Fruit fly (Drosophila melanogaster) ovary, adult (tissue): ENCODE measurements around the gene CG4080.

Experiments used
- CG17801 ChIP-seq: fragments of 200-800 bp; optimal IDR thresholded peaks from 2 replicates; lab custom pipeline; 2019; ENCODE audit warnings: missing biosample characterization, mild to moderate bottlenecking, missing genetic modification characterization, moderate library complexity; ENCODE audit not compliant: partially characterized antibody

Gene CG4080

DNA sequence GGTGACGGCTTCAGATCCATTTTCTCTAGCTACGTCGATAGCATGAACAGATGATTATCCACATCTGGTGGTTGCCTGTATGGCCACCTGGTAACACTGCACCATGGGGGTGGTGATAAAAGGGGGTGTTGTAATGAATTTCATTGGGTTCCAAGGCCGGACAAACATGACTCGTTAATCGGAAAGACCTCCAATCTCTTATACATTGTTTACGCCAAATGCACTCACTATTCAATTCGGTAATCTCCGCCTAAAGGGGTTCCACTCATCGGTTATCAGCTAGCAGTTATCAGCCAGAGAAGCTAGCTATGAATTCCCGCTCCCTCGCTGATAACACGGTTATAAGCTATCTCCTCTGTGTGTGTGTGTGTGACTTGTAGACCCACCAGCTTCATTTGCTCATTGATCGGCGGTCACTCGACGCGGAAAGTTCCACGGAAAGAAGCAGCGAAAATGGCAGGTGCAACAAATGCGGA, 38.8 kb downstream of the CG4080 start, which contains the start of gene Pdxk:
Gene Pdxk (plus strand): TSS at position 100 of the 476 bp plus-strand sequence.
- peak; percentile 47 for TF ChIP-seq CG17801

DNA sequence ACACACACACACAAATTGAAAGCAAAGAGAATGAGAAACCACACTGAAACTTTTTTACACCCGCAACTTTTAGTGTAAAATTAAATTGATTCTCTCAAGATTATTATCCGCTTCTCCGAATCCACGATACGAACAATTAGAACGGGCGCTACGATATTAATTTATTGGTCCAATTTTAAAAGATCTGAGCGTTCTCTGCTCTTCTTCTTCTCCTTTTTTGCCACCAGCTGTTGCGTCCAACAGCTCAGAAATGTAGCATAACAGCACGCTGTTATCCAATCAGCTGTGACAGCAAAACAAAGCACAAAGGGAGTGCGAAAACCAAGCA, 40.4 kb downstream of the CG4080 start, which contains the start of the genes UGP and Svip:
Gene UGP (minus strand): TSS at position 223 of the 328 bp plus-strand sequence.
Gene Svip (plus strand): TSS at position 287 of the 328 bp plus-strand sequence.
- TF ChIP-seq CG17801: no peak

DNA sequence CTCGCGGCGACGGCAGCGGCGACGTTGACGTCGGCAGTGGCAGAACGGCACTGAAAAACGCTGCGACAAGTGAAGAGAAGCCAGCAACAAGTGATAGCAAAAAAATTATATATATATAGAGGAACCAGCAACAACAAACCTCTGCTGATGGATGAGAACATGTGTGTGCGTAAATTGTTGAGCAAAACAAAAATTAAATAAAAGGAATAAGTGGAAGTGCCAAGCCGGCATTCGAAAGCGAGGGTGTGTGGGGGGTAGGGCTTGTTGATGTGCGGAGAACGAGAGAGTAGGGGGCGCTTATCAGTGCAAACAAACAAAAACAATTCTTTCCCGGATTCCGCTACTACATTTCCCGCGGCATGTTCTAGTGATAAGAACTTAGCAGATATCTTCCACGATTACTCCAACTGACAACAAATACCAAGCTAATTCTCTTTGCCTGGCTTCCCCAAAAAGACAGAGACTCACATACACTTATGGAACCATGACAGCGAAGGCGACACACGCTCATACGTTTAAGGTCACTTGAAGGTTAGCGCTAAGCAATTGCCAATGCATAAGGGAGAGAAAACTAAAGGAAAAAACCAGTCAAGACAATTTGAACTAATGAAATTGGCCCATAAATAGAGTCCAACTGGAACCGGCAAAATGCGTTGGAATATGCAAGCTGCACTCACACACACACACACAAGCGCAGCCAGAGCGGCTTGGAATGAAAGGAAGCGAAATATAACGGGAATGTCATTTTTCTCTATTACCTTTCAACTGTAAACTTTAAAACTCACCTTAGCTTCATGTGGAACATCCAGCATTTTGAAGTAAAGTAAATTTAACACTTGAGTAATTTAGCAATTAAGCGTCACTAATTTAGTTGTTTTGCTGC, 41.0 kb downstream of the CG4080 start:
- TF ChIP-seq CG17801: no peak

DNA sequence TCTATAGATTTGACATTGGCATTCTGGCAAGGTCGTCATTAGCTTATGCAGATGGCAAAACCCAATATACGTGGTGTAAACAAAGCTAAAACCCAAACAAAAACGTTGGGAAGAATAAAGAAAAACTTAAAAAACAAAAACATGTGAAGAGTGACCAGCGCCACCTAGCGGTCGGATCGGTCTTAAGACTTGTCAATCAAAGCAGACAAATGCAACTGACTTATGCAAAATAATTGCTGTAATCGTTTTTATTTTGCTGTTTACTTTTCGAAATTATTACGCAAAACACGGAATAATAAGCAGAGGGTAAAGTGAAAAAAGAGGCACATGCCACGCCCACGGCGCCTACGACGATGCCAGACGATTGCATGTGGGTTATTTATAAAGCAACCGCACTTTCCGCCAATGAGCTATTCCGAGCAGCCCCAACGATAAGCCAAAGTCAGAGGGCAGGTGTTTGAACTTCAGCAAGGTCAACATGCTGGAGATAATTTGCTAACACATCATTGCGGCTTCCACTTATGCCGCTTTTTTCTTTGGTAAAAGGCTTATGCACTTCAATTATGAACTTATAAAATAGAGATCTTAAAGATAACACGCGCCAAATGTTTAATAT, 42.8 kb downstream of the CG4080 start:
- TF ChIP-seq CG17801: no peak

DNA sequence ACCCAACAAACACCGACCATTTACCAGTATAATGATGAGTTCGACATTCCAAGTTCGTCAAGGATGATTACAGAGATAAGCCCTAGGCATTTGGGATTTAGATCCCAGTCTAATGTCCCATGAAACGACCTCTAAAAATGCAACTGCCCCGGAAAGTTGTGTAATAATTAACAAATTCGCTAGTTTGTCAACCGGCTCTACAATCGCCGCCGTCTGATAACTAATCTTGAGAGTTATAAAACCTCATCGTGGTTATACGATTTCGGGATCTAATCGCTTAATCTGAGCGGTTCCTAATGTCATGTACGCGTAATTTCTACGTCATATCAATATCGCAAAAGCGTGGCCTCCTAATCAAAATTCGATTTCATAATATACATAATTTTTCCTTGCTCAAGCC, 43.5 kb downstream of the CG4080 start:
- peak; percentile 8 for TF ChIP-seq CG17801

DNA sequence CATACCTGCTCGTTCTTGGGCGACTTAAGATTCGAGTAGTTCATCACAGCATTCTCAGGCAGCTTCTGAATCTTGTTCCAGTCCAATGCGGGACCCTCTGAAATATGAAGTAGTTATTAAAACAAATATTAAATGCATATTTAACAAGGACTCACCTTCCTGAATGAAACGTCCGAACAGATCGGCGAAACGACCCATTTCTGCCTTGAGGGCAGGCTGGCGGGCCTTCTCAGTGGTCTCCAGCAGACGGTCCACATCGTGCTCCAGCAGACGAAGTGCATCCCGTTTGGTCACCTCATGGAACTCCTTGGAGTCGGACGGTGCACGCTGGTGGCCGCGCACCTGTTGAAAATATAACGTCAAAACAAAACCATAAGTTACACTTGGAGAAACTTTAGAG, 45.3 kb downstream of the CG4080 start, which contains the start of gene CG32040:
Gene CG32040 (plus strand): TSS at position 301 of the 400 bp plus-strand sequence.
- no peak for TF ChIP-seq CG17801

DNA sequence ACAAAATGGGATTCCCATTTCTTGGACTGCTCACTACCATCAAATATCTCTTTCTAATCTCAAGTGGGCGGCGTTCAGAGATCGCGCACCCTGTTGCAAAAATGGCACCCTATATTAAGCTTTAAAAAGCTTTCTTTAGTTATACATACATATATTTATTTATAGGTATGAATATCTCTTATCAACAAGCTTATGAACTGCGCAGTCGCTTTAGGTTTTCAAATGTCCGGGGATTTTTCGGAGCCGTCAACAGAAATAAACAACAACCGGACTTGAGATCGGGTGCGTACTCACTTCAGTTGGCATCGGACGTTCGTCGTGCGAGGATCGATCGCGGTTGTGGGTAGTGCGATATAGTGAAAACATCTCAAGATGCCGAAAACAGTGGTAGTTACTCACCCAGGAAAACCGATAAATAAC, 49.7 kb downstream of the CG4080 start, which contains the start of gene PGRP-LF:
Gene PGRP-LF (plus strand): TSS at position 296 of the 420 bp plus-strand sequence.
- no peak for TF ChIP-seq CG17801

DNA sequence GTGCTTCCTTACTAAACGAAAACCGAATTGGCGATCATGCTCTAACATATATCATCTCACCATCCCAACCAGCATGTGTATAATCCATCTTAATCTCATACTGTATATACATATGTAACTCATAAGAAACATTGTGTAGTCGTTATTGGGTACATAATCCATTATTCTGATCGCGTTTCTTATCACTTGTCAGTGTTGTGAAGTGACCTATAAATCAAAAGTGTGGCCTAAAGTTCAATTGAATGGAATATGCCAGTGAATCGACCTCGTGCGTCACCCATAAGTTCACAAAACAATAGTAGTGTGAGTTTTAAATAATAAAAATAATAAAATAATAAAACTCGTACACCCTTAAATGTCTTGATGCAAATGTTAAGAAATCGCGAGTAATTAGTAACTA, 53.9 kb downstream of the CG4080 start:
- TF ChIP-seq CG17801: no peak

DNA sequence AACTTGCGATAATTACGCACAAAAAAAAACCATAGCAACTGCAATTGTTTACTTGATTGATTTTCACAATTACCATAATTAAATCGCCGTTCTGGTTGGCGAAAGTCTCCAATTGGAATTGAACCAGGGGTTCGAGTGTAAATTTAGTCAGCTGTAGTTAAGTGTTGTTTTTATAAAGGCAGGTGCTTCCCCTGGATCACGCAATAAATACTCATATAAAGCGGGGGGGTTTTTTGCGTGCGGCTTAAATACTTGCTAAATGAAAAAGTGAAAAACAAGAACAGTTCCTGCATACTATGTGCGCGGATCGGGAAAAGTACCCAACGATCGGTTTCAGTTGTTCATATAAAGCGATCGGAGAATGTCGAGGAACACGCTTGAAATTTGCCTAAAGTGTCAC, 55.1 kb downstream of the CG4080 start:
- TF ChIP-seq CG17801: no peak

DNA sequence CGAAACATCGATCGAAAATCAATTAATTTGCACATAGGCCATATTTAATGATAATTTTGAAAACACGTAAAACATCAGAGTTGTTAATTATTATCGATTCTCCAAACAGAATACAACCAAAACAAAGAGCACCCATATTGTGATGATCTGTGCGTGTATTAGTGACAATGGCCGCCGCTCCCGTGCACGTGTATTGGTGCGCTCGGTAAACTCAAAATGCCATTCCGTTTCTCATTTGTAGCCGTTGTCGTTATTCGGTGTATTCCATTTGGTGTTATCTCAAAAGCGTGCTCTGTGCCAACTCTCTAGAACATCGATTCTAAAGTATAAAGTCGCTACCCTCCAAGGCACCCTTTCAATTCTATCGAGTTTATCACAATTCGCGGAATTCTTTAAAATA, 58.2 kb downstream of the CG4080 start:
- no peak for TF ChIP-seq CG17801

DNA sequence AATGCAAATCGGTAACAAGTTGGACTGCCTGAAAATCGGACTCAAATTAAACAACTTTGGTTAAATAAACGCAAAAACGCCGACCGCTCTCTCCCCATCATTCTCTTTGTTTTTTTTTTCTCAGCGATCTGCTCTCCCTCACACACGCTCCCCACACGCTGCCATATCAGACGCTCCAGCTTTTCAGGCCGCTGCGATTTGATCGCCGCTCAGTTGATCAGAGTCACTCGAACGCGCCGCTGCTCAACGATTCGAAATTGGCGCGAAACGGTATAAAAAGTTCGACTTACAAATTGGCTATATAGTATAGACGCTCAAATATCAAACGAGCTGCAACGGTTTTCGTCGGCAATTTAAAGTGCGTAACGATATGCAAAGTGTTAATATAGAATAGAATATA, 58.8 kb downstream of the CG4080 start:
- no peak for TF ChIP-seq CG17801

DNA sequence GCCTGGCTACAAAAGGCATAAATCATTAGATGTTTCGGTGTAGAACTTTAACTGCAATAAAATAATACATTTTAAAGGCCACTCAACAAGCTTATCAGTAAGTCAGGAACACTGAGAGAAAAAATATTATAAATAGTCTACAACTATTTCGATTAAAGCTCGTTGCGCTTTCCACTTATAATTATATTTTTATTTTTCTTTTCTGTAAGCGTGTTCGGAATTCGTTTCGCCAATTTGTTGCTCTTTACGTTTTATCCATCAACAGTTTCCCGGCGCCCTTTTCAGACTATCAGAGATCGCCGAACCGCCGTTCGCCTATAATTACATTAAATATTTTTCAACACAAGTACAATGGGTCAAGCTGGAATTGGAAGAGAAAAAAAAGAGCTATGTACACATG, 60.0 kb downstream of the CG4080 start:
- TF ChIP-seq CG17801: no peak

DNA sequence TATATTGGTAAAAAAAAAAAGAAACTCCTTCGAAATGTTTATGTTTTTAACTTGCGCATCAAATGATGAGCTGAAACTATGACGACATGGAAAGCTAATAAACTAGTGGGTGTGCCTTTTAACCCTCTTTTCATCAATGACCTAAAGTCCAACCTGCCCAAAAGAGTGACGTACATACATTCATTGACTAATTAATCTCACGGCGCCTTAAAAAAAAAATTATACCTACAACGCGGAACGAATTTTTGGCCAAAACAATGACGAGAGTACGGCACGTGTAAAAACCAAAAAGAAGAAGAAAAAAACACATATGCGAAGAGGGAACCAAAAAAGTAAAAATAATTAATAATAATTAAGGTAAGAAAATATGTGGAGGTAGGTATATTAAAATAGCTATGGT, 60.5 kb downstream of the CG4080 start, which contains the start of gene PGRP-LC:
Gene PGRP-LC (plus strand): TSS at position 301 of the 400 bp plus-strand sequence.
- no peak for TF ChIP-seq CG17801

DNA sequence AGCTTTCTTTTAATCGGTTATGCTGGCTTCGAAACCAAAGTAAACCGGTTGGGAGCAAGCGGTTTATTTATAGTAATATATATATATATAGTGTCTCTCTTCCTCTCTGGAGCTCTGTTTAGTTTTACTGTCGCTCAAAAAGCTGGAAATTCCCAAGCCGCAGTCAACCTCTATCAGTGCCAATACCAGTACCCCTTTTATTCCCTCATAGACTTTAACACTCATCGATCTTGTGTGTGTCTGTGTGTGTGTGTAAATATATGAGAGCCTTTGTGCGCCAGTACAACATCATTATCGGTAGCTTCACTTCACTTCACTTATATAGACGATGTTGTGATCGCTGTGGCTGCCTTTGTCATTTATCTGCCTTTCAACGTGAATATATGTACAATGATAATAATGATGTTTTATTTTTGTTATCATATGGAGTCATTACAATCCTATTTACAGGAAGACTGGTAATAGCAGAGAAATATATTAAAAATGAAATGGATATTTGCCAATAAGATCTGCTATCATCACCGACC, 61.0 kb downstream of the CG4080 start:
- TF ChIP-seq CG17801: no peak
